Worm (Caenorhabditis elegans) whole organism, L4 larva: ENCODE measurements around the gene srd-1.

Source experiments
- F10B5.3 ChIP-seq: sonication (generic microtip); optimal IDR thresholded peaks from 2 replicates; lab custom pipeline; 2016; ENCODE audit warnings: mild to moderate bottlenecking, missing genetic modification characterization, missing compliant biosample characterization
- F44E2.7 ChIP-seq: fragments of 200-800 bp; sonication (Bioruptor generic); IDR thresholded peaks from 2 replicates; pipeline ENCODE4 v2.1.2; 2022; ENCODE audit warnings: missing genetic modification characterization, missing compliant biosample characterization
- F49E8.2 ChIP-seq: sonication (generic microtip); optimal IDR thresholded peaks from 2 replicates; lab custom pipeline; 2016; ENCODE audit warnings: missing compliant biosample characterization, mild to moderate bottlenecking, missing genetic modification characterization, borderline replicate concordance
- T20F7.1 ChIP-seq: fragments of 200-800 bp; sonication (Bioruptor generic); optimal IDR thresholded peaks from 2 replicates; lab custom pipeline; 2018; ENCODE audit warnings: mild to moderate bottlenecking, missing genetic modification characterization, missing compliant biosample characterization
- T26A8.4 ChIP-seq: fragments of 200-800 bp; sonication (Bioruptor generic); IDR thresholded peaks from 2 replicates; pipeline ENCODE4 v1.3.6; 2022; ENCODE audit warnings: missing genetic modification characterization, missing compliant biosample characterization
- Y105C5A.15 ChIP-seq: fragments of 200-800 bp; sonication (Bioruptor generic); IDR thresholded peaks from 2 replicates; pipeline ENCODE4 v1.3.6; 2022; ENCODE audit warnings: missing genetic modification characterization, missing compliant biosample characterization
- ZK337.2 ChIP-seq: fragments of 200-800 bp; sonication (Bioruptor generic); IDR thresholded peaks from 2 replicates; pipeline ENCODE4 v1.3.6; 2022; ENCODE audit warnings: missing genetic modification reagents, missing genetic modification characterization, missing compliant biosample characterization
- ZK546.5 ChIP-seq, 2 experiments: sonication (generic microtip); optimal IDR thresholded peaks; 2 replicates each; lab custom pipeline; 2017; ENCODE audit warnings: missing biosample characterization in 2 of 2, missing genetic modification characterization in 2 of 2
- arid-1 ChIP-seq: fragments of 200-800 bp; sonication (Bioruptor generic); conservative IDR thresholded peaks from 2 replicates; pipeline ENCODE4 v1.3.6; 2022; ENCODE audit warnings: missing genetic modification reagents, missing genetic modification characterization, missing compliant biosample characterization
- attf-4 ChIP-seq: sonication (generic microtip); optimal IDR thresholded peaks from 3 replicates; lab custom pipeline; 2017; ENCODE audit warnings: missing biosample characterization, missing genetic modification characterization
- ceh-32 ChIP-seq: sonication (generic microtip); optimal IDR thresholded peaks from 2 replicates; lab custom pipeline; 2016; ENCODE audit warnings: mild to moderate bottlenecking, missing genetic modification characterization, missing compliant biosample characterization; ENCODE audit not compliant: poor library complexity
- ceh-82 ChIP-seq: sonication (generic microtip); optimal IDR thresholded peaks from 2 replicates; lab custom pipeline; 2017; ENCODE audit warnings: missing biosample characterization, missing genetic modification characterization
- ctbp-1 ChIP-seq: fragments of 200-800 bp; sonication (Bioruptor generic); IDR thresholded peaks from 2 replicates; pipeline ENCODE4 v1.3.6; 2022; ENCODE audit warnings: missing genetic modification reagents, missing genetic modification characterization, missing compliant biosample characterization
- daf-16 ChIP-seq, 3 experiments: sonication (generic microtip); optimal IDR thresholded peaks; 2 replicates each; lab custom pipeline; 2016 to 2017; ENCODE audit warnings: missing genetic modification characterization in 3 of 3, missing genetic modification reagents in 3 of 3, mild to moderate bottlenecking in 2 of 3, missing compliant biosample characterization in 2 of 3, missing biosample characterization in 1 of 3, moderate library complexity in 1 of 3
- duxl-1 ChIP-seq: sonication (generic microtip); optimal IDR thresholded peaks from 2 replicates; lab custom pipeline; 2016; ENCODE audit warnings: mild to moderate bottlenecking, missing genetic modification characterization, moderate library complexity, missing compliant biosample characterization; ENCODE audit not compliant: poor library complexity
- dve-1 ChIP-seq: sonication (generic microtip); optimal IDR thresholded peaks from 2 replicates; lab custom pipeline; 2017; ENCODE audit warnings: antibody characterized with exemption, mild to moderate bottlenecking, missing genetic modification characterization, missing compliant biosample characterization; ENCODE audit not compliant: insufficient read depth
- fkh-10 ChIP-seq: fragments of 150-350 bp; optimal IDR thresholded peaks from 2 replicates; lab custom pipeline; 2014; ENCODE audit warnings: missing biosample characterization, missing genetic modification reagents, missing genetic modification characterization
- gei-8 ChIP-seq: fragments of 200-800 bp; sonication (Bioruptor generic); optimal IDR thresholded peaks from 2 replicates; lab custom pipeline; 2018; ENCODE audit warnings: mild to moderate bottlenecking, missing genetic modification characterization, missing compliant biosample characterization
- hif-1 ChIP-seq, 2 experiments: sonication (generic microtip); optimal IDR thresholded peaks; 2 replicates each; lab custom pipeline; 2016 to 2017; ENCODE audit warnings: missing compliant biosample characterization in 2 of 2, missing genetic modification characterization in 2 of 2, missing genetic modification reagents in 2 of 2, missing genotype in 2 of 2, mild to moderate bottlenecking in 1 of 2
- hlh-11 ChIP-seq: fragments of 200-800 bp; sonication (Bioruptor generic); optimal IDR thresholded peaks from 2 replicates; lab custom pipeline; 2018; ENCODE audit warnings: mild to moderate bottlenecking, missing genetic modification characterization, missing compliant biosample characterization
- jun-1 ChIP-seq: fragments of 150-350 bp; optimal IDR thresholded peaks from 2 replicates; lab custom pipeline; 2014; ENCODE audit warnings: missing biosample characterization, missing genetic modification reagents, missing genetic modification characterization
- lim-7 ChIP-seq: fragments of 200-800 bp; sonication (Bioruptor generic); IDR thresholded peaks from 2 replicates; pipeline ENCODE4 v1.3.6; 2022; ENCODE audit warnings: missing genetic modification characterization, missing compliant biosample characterization
- lsy-2 ChIP-seq, 2 experiments: fragments of 150-350 bp in 1 of 2; sonication (generic microtip) in 1 of 2; optimal IDR thresholded peaks; 2 replicates each; lab custom pipeline; 2014 to 2017; ENCODE audit warnings: missing biosample characterization in 2 of 2, missing genetic modification characterization in 2 of 2
- madf-5 ChIP-seq, 2 experiments: fragments of 200-800 bp; sonication (Bioruptor generic); IDR thresholded peaks; 2 replicates each; pipeline ENCODE4 v1.3.6; 2022; ENCODE audit warnings: missing compliant biosample characterization in 2 of 2, missing genetic modification characterization in 2 of 2
- mdt-29 ChIP-seq: fragments of 200-800 bp; sonication (Bioruptor generic); IDR thresholded peaks from 2 replicates; pipeline ENCODE4 v1.3.6; 2022; ENCODE audit warnings: missing genetic modification reagents, missing genetic modification characterization, missing compliant biosample characterization
- mep-1 ChIP-seq: fragments of 150-350 bp; sonication (generic microtip); optimal IDR thresholded peaks from 3 replicates; lab custom pipeline; 2014; ENCODE audit warnings: missing biosample characterization, missing genetic modification characterization
- mes-2 ChIP-seq: sonication (generic microtip); optimal IDR thresholded peaks from 2 replicates; lab custom pipeline; 2016; ENCODE audit warnings: missing genotype, mild to moderate bottlenecking, missing genetic modification characterization, missing compliant biosample characterization; ENCODE audit not compliant: poor library complexity, severe bottlenecking
- mxl-2 ChIP-seq: fragments of 200-800 bp; sonication (Bioruptor generic); conservative IDR thresholded peaks from 2 replicates; pipeline ENCODE4 v1.3.6; 2022; ENCODE audit warnings: missing genetic modification reagents, missing genetic modification characterization, missing compliant biosample characterization
- nhr-111 ChIP-seq: fragments of 200-800 bp; sonication (Bioruptor generic); optimal IDR thresholded peaks from 2 replicates; lab custom pipeline; 2018; ENCODE audit warnings: mild to moderate bottlenecking, missing genetic modification characterization, missing compliant biosample characterization
- nhr-237 ChIP-seq: sonication (generic microtip); optimal IDR thresholded peaks from 2 replicates; lab custom pipeline; 2017; ENCODE audit warnings: missing biosample characterization, missing genetic modification characterization
- nhr-28 ChIP-seq: fragments of 150-350 bp; optimal IDR thresholded peaks from 2 replicates; lab custom pipeline; 2014; ENCODE audit warnings: missing biosample characterization, missing genetic modification characterization
- nhr-41 ChIP-seq: fragments of 200-800 bp; sonication (Bioruptor generic); IDR thresholded peaks from 2 replicates; pipeline ENCODE4 v1.3.6; 2022; ENCODE audit warnings: missing genetic modification reagents, missing genetic modification characterization, missing compliant biosample characterization
- nhr-6 ChIP-seq: fragments of 150-350 bp; optimal IDR thresholded peaks from 2 replicates; lab custom pipeline; 2014; ENCODE audit warnings: missing biosample characterization, missing genetic modification characterization
- nhr-77 ChIP-seq: fragments of 150-350 bp; optimal IDR thresholded peaks from 2 replicates; lab custom pipeline; 2014; ENCODE audit warnings: missing biosample characterization, missing genetic modification characterization
- php-3 ChIP-seq: fragments of 200-800 bp; sonication (Bioruptor generic); IDR thresholded peaks from 2 replicates; pipeline ENCODE4 v1.3.6; 2022; ENCODE audit warnings: missing genetic modification reagents, missing genetic modification characterization, missing compliant biosample characterization
- pqm-1 ChIP-seq: sonication (generic microtip); optimal IDR thresholded peaks from 2 replicates; lab custom pipeline; 2017; ENCODE audit warnings: missing biosample characterization, missing genetic modification characterization
- sdz-12 ChIP-seq: fragments of 200-800 bp; sonication (Bioruptor generic); optimal IDR thresholded peaks from 2 replicates; lab custom pipeline; 2018; ENCODE audit warnings: mild to moderate bottlenecking, missing genetic modification characterization, missing compliant biosample characterization
- set-16 ChIP-seq: fragments of 200-800 bp; sonication (Bioruptor generic); IDR thresholded peaks from 2 replicates; pipeline ENCODE4 v1.3.6; 2022; ENCODE audit warnings: missing genetic modification reagents, missing genetic modification characterization, missing compliant biosample characterization
- snpc-1.2 ChIP-seq: fragments of 200-800 bp; sonication (Bioruptor generic); IDR thresholded peaks from 2 replicates; pipeline ENCODE4 v1.3.6; 2022; ENCODE audit warnings: missing genetic modification reagents, missing genetic modification characterization, missing compliant biosample characterization
- spr-1 ChIP-seq: sonication (generic microtip); optimal IDR thresholded peaks from 2 replicates; lab custom pipeline; 2016; ENCODE audit warnings: mild to moderate bottlenecking, missing genetic modification characterization, missing compliant biosample characterization
- spr-3 ChIP-seq: fragments of 200-800 bp; sonication (Bioruptor generic); optimal IDR thresholded peaks from 2 replicates; lab custom pipeline; 2018; ENCODE audit warnings: mild to moderate bottlenecking, missing genetic modification characterization, missing compliant biosample characterization
- tag-97 ChIP-seq: fragments of 200-800 bp; sonication (Bioruptor generic); IDR thresholded peaks from 2 replicates; pipeline ENCODE4 v1.3.6; 2022; ENCODE audit warnings: missing genetic modification characterization, missing compliant biosample characterization
- tra-1 ChIP-seq: fragments of 200-800 bp; sonication (Bioruptor generic); IDR thresholded peaks from 2 replicates; pipeline ENCODE4 v1.3.6; 2022; ENCODE audit warnings: missing genetic modification reagents, missing genetic modification characterization, missing compliant biosample characterization
- zfp-2 ChIP-seq: sonication (generic microtip); optimal IDR thresholded peaks from 2 replicates; lab custom pipeline; 2016; ENCODE audit warnings: mild to moderate bottlenecking, missing genetic modification characterization, missing compliant biosample characterization
- zfp-3 ChIP-seq: fragments of 200-800 bp; sonication (Bioruptor generic); conservative IDR thresholded peaks from 2 replicates; pipeline ENCODE4 v1.3.6; 2022; ENCODE audit warnings: missing genetic modification reagents, missing genetic modification characterization, missing compliant biosample characterization
- zip-2 ChIP-seq: fragments of 150-350 bp; optimal IDR thresholded peaks from 2 replicates; lab custom pipeline; 2014; ENCODE audit warnings: missing biosample characterization, missing genetic modification characterization
- ztf-11 ChIP-seq: fragments of 150-350 bp; optimal IDR thresholded peaks from 2 replicates; lab custom pipeline; 2014; ENCODE audit warnings: missing biosample characterization, missing genetic modification characterization

Gene srd-1

DNA sequence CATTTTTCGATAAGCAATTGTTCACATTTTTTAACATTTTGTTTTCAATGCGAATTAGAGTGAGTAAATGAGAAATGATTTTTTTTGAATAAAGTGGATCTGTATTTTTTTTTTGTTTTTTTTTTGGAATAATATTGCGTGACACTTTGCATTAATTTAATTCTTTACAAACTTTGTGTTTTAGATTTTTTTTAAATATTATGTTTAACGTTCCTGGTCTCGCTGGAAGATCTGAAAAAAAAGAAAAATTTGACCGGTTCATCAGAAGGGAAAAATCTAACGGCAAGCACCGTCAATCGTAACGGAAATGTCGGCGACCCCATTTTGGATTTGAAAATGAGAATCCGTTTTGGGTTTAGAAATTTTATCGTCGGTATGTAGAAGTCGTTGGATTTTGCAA lies 6.8 kb upstream of the srd-1 start, which contains the start of gene cdc-25.4:
Gene cdc-25.4, minus strand, starts transcription at position 101 of the 400 bp plus-strand sequence.
- TF ChIP-seq mxl-2 (GFP tag; lab: Robert Waterston, UW) = no peak
- no peak for TF ChIP-seq zfp-3 (GFP tag; lab: Robert Waterston, UW)
- no peak for TF ChIP-seq lsy-2 (tag; optimal IDR thresholded peaks at IDR 0.05; lab: Kevin White, UChicago)
- no peak for TF ChIP-seq zfp-2 (tag; lab: Kevin White, UChicago)
- no peak for TF ChIP-seq php-3 (GFP tag; lab: Robert Waterston, UW)
- no peak for TF ChIP-seq arid-1 (GFP tag; lab: Robert Waterston, UW)
- no peak for TF ChIP-seq mdt-29 (GFP tag; lab: Robert Waterston, UW)
- no peak for TF ChIP-seq mes-2 (tag; lab: Kevin White, UChicago)
- no peak for TF ChIP-seq madf-5 (GFP tag; IDR thresholded peaks at IDR 0.05; lab: Robert Waterston, UW)
- no peak for TF ChIP-seq gei-8 (GFP tag; lab: Kevin White, UChicago)
- TF ChIP-seq tra-1 (GFP tag; lab: Robert Waterston, UW) = no peak
- TF ChIP-seq, all 104 proteins: peak for 0

DNA sequence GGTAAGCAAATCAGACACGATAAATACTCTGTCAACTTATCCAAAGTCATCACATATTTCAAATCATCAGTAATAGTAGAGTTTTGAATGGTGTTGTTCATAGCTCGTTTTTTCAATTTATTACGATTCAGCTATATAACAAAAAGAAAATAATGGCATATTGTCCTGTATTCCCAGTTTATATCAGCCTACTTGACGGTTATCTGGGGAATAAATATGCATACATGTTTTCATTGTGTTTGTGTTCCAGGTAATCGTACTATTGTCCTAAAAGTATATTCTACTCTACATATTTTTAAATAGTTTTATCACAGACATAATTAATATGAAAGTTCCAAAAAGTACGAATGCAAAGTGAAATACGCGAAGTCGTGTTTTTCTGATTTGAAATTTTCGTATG lies 5.3 kb upstream of the srd-1 start, which contains the start of gene srd-2:
Gene srd-2, minus strand, starts transcription at position 101 of the 400 bp plus-strand sequence.
- TF ChIP-seq attf-4 (tag; lab: Kevin White, UChicago) = no peak
- TF ChIP-seq, all 104 proteins: peak for 0

DNA sequence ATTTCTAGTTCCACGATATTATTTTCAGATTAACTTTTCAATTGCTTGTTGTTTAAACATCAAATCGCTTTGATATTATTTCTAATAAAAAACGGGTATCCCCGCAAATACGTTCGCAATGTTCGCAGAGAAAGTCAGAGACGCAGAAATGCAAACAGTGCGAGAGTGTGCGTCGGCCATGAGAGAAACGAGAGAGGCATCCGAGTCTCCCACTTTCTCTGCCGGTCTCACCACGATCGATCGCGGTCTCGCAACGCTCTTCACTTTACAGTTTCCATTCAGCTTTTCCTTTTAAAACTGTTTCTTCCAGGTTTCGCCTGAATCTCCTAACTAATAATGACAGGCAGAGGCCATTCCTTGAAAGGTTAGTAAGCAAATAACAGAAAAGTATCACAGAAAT lies 8.2 kb downstream of the srd-1 start, which contains the start of gene F33H1.4:
Gene F33H1.4, plus strand, starts transcription at position 311 of the 400 bp plus-strand sequence.
- TF ChIP-seq T20F7.1 = no peak
- TF ChIP-seq ztf-11 (tag; lab: Kevin White, UChicago) = no peak
- TF ChIP-seq hif-1 (tag; optimal IDR thresholded peaks at IDR 0.05; lab: Kevin White, UChicago) = no peak
- TF ChIP-seq ZK546.5 (tag; optimal IDR thresholded peaks at IDR 0.05; lab: Kevin White, UChicago) = no peak
- no peak for TF ChIP-seq spr-3
- no peak for TF ChIP-seq Y105C5A.15
- TF ChIP-seq nhr-77 = no peak
- TF ChIP-seq spr-1 = no peak
- TF ChIP-seq zip-2 (tag; lab: Kevin White, UChicago) = no peak
- no peak for TF ChIP-seq nhr-6 (tag; lab: Kevin White, UChicago)
- peak; percentile 44 for TF ChIP-seq duxl-1
- no peak for TF ChIP-seq nhr-41 (GFP tag; lab: Robert Waterston, UW)
- no peak for TF ChIP-seq lim-7
- TF ChIP-seq zfp-2 (tag; lab: Kevin White, UChicago) = no peak
- TF ChIP-seq mdt-29 (GFP tag; lab: Robert Waterston, UW) = no peak
- peak; percentile 25; the same call in 1 of the 2 replicates for TF ChIP-seq T26A8.4 (GFP tag; lab: Robert Waterston, UW)
- TF ChIP-seq pqm-1 (tag; lab: Kevin White, UChicago) = no peak
- no peak for TF ChIP-seq F10B5.3 (tag; lab: Kevin White, UChicago)
- TF ChIP-seq hlh-11 = peak; percentile 51
- TF ChIP-seq daf-16 (GFP tag; optimal IDR thresholded peaks at IDR 0.05; lab: Kevin White, UChicago) = no peak
- no peak for TF ChIP-seq daf-16 (tag; optimal IDR thresholded peaks at IDR 0.05; lab: Kevin White, UChicago)
- TF ChIP-seq snpc-1.2 (GFP tag; lab: Robert Waterston, UW) = no peak
- TF ChIP-seq tag-97 (GFP tag; lab: Robert Waterston, UW) = no peak
- no peak for TF ChIP-seq set-16
- no peak for TF ChIP-seq ceh-32
- peak; percentile 3 for TF ChIP-seq fkh-10 (GFP tag; lab: Kevin White, UChicago)
- TF ChIP-seq nhr-28 (tag; lab: Kevin White, UChicago) = peak; percentile 12
- no peak for TF ChIP-seq ctbp-1 (GFP tag; lab: Robert Waterston, UW)
- peak; percentile 8 for TF ChIP-seq F49E8.2
- no peak for TF ChIP-seq F44E2.7 (GFP tag; lab: Robert Waterston, UW)
- TF ChIP-seq sdz-12 (GFP tag; lab: Kevin White, UChicago) = no peak
- no peak for TF ChIP-seq ZK337.2
- no peak for TF ChIP-seq ceh-82 (tag; lab: Kevin White, UChicago)
- TF ChIP-seq jun-1 (tag; lab: Kevin White, UChicago) = no peak
- no peak for TF ChIP-seq nhr-237 (tag; lab: Kevin White, UChicago)
- TF ChIP-seq mep-1 (tag; lab: Kevin White, UChicago) = no peak
- no peak for TF ChIP-seq nhr-111 (GFP tag; lab: Kevin White, UChicago)
- TF ChIP-seq dve-1 (tag; lab: Kevin White, UChicago) = no peak
